Worm (Caenorhabditis elegans): ENCODE measurements around the gene srb-5.

The srb-5 gene

DNA sequence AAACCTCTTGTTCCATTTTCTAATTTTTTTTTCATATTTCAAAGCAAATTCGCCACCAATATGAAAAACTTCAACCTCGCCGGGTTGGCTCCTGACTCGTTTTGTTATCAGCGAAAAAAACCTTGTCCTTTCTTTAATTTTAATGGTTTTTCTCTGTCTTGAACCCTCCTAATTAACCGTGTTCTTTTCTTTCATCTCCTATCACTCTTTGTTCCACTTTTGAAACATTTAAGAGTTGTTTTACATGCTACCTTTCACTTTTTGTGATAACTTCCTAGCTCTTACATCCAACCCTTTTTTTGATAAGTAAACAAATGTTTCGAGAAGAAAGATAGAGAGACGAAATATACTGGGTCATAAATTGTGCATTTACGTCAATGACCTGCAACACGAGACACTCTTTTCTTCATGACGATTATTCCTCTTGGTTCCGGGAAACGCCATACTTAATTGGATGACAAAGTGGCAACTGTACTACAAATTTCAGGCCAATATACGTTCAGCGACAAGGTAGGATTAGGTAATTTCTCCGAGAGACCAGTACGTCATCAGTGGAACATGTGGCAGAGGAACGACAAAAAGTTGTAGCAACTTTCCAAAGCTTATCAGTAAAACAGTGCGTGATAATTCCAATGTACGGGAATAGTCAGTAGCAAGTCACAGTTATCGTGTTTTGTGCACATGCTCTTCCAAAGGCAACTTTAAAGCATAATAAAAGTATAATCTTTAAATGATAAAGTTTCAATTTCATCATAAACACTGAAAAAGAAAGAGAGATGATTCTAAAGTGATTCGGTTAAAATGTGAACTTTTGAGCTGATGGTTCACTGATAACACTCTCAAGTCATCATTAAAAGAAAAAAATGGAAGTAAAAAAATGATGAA, 21.7 kb upstream of the srb-5 start:
- no peak for TF ChIP-seq ets-5 (GFP tag; IDR thresholded peaks at IDR 0.05)
- TF ChIP-seq elt-2 (tag; optimal IDR thresholded peaks at IDR 0.05) = peak; percentile 98
- TF ChIP-seq C04F5.9 (tag; optimal IDR thresholded peaks at IDR 0.05) = no peak
- TF ChIP-seq nhr-90 (tag; optimal IDR thresholded peaks at IDR 0.05; ENCODE audit: poor library complexity) = no peak
- TF ChIP-seq nhr-47 (tag; optimal IDR thresholded peaks at IDR 0.05) = no peak
- TF ChIP-seq nhr-11 (tag; optimal IDR thresholded peaks at IDR 0.05) = no peak
- TF ChIP-seq nhr-71 (tag; optimal IDR thresholded peaks at IDR 0.05) = peak; percentile 43
- TF ChIP-seq efl-3 (GFP tag; optimal IDR thresholded peaks at IDR 0.05) = no peak
- TF ChIP-seq egl-13 (tag; optimal IDR thresholded peaks at IDR 0.05) = no peak
- TF ChIP-seq unc-62 (GFP tag; optimal IDR thresholded peaks at IDR 0.05) = no peak

DNA sequence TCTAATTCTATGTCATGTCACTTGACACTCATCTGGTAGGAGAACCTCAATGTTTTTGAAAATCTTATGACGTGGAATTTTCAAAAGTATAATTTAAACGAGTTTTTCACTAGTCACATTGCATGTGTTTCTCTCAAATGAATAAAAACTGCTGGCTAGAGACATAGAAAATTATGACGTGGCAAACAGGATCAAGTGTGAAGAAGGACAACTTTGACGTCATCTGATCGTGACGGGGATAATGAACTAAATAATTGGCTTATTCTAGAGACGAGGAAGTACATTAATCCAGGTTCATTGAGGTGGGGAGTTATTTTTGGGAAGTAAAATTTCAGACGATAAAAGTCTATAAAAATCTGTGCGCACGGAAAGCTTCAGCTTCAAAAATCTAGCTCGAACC, 20.0 kb upstream of the srb-5 start:
- TF ChIP-seq nhr-47 (tag; optimal IDR thresholded peaks at IDR 0.05) (peak; percentile 22), jun-1 (tag; optimal IDR thresholded peaks at IDR 0.05) (no peak), tlp-1 (tag; optimal IDR thresholded peaks at IDR 0.05) (no peak), zip-4 (GFP tag; optimal IDR thresholded peaks at IDR 0.05) (no peak), nhr-11 (tag; optimal IDR thresholded peaks at IDR 0.05) (no peak), hpl-2 (GFP tag; optimal IDR thresholded peaks at IDR 0.05) (no peak), lin-14 (GFP tag; optimal IDR thresholded peaks at IDR 0.05) (peak; percentile 18), egl-13 (tag; optimal IDR thresholded peaks at IDR 0.05) (no peak), nhr-19 (GFP tag; conservative IDR thresholded peaks at IDR 0.05) (no peak), sptf-1 (tag; optimal IDR thresholded peaks at IDR 0.05) (no peak), dpl-1 (GFP tag; optimal IDR thresholded peaks at IDR 0.05) (no peak), aly-2 (tag; optimal IDR thresholded peaks at IDR 0.05) (no peak), nhr-71 (tag; optimal IDR thresholded peaks at IDR 0.05) (peak; percentile 44), fkh-8 (tag; optimal IDR thresholded peaks at IDR 0.05) (no peak), hlh-17 (GFP tag; optimal IDR thresholded peaks at IDR 0.05; ENCODE audit: borderline replicate concordance) (no peak), skn-1 (tag; optimal IDR thresholded peaks at IDR 0.05) (no peak), unc-30 (tag; optimal IDR thresholded peaks at IDR 0.05) (no peak), egl-27 (tag; optimal IDR thresholded peaks at IDR 0.05) (no peak), C16A3.4 (tag; optimal IDR thresholded peaks at IDR 0.05) (no peak), pqm-1 (tag; optimal IDR thresholded peaks at IDR 0.05) (no peak), fkh-10 (GFP tag; optimal IDR thresholded peaks at IDR 0.05) (no peak), nhr-90 (tag; optimal IDR thresholded peaks at IDR 0.05; ENCODE audit: poor library complexity) (no peak), lsy-2 (tag; optimal IDR thresholded peaks at IDR 0.05) (no peak), rnt-1 (tag; optimal IDR thresholded peaks at IDR 0.05) (no peak), mdl-1 (tag; optimal IDR thresholded peaks at IDR 0.05) (no peak), lin-13 (GFP tag; optimal IDR thresholded peaks at IDR 0.05) (no peak), elt-3 (tag; optimal IDR thresholded peaks at IDR 0.05) (no peak), ztf-4 (tag; optimal IDR thresholded peaks at IDR 0.05) (peak; percentile 16), pag-3 (tag; optimal IDR thresholded peaks at IDR 0.05; ENCODE audit: borderline replicate concordance, insufficient read depth) (no peak), unc-86 (tag; optimal IDR thresholded peaks at IDR 0.05) (no peak), alr-1 (tag; optimal IDR thresholded peaks at IDR 0.05; ENCODE audit: borderline replicate concordance) (no peak), swsn-7 (tag; optimal IDR thresholded peaks at IDR 0.05) (peak; percentile 3), dsc-1 (tag; optimal IDR thresholded peaks at IDR 0.05) (peak; percentile 63), lin-15B (tag; optimal IDR thresholded peaks at IDR 0.05) (no peak), lin-39 (tag; optimal IDR thresholded peaks at IDR 0.05) (no peak), xbp-1 (tag; optimal IDR thresholded peaks at IDR 0.05) (no peak), nhr-20 (tag; optimal IDR thresholded peaks at IDR 0.05) (peak; percentile 9), nhr-12 (tag; optimal IDR thresholded peaks at IDR 0.05) (no peak), nhr-85 (tag) (peak; percentile 52), efl-3 (GFP tag; optimal IDR thresholded peaks at IDR 0.05) (no peak), elt-2 (tag; optimal IDR thresholded peaks at IDR 0.05) (no peak), lin-35 (GFP tag; optimal IDR thresholded peaks at IDR 0.05) (no peak), blmp-1 (tag; optimal IDR thresholded peaks at IDR 0.05) (peak; percentile 19), ceh-90 (tag; optimal IDR thresholded peaks at IDR 0.05) (no peak), tbx-2 (tag; optimal IDR thresholded peaks at IDR 0.05) (no peak)

Data from whole organism, L1 larva.